Worm (Caenorhabditis elegans) whole organism, late embryonic: ENCODE measurements around the gene lite-1.

ENCODE experiments used
- C38D4.7 ChIP-seq: fragments of 200-800 bp; sonication (Bioruptor generic); optimal IDR thresholded peaks from 2 replicates; lab custom pipeline; 2018; ENCODE audit warnings: mild to moderate bottlenecking, missing genetic modification characterization, moderate library complexity, missing compliant biosample characterization
- K02D7.2 ChIP-seq: sonication (generic microtip); optimal IDR thresholded peaks from 2 replicates; lab custom pipeline; 2017; ENCODE audit warnings: mild to moderate bottlenecking, missing genetic modification characterization, missing compliant biosample characterization
- T23F11.4 ChIP-seq: fragments of 200-800 bp; sonication (Bioruptor generic); optimal IDR thresholded peaks from 2 replicates; lab custom pipeline; 2018; ENCODE audit warnings: mild to moderate bottlenecking, missing genetic modification characterization, missing compliant biosample characterization
- Y22D7AL.16 ChIP-seq: sonication (generic microtip); optimal IDR thresholded peaks from 2 replicates; lab custom pipeline; 2016; ENCODE audit warnings: missing genetic modification characterization, missing compliant biosample characterization
- ahr-1 ChIP-seq: sonication (generic microtip); optimal IDR thresholded peaks from 2 replicates; lab custom pipeline; 2016; ENCODE audit warnings: missing genetic modification characterization, missing compliant biosample characterization
- ama-1 ChIP-seq: fragments of 150-350 bp; optimal IDR thresholded peaks from 2 replicates; lab custom pipeline; 2014
- ceh-18 ChIP-seq: sonication (generic microtip); optimal IDR thresholded peaks from 2 replicates; lab custom pipeline; 2016; ENCODE audit warnings: missing genetic modification characterization, missing compliant biosample characterization
- ceh-2 ChIP-seq: sonication (generic microtip); optimal IDR thresholded peaks from 2 replicates; lab custom pipeline; 2016; ENCODE audit warnings: missing genotype, missing genetic modification characterization, missing compliant biosample characterization
- ceh-30 ChIP-seq: fragments of 150-350 bp; optimal IDR thresholded peaks from 2 replicates; lab custom pipeline; 2014; ENCODE audit warnings: missing biosample characterization, missing genetic modification characterization
- ceh-34 ChIP-seq: sonication (generic microtip); optimal IDR thresholded peaks from 2 replicates; lab custom pipeline; 2016; ENCODE audit warnings: mild to moderate bottlenecking, missing genetic modification characterization, missing compliant biosample characterization
- ceh-48 ChIP-seq: sonication (generic microtip); optimal IDR thresholded peaks from 2 replicates; lab custom pipeline; 2016; ENCODE audit warnings: missing genetic modification characterization, inconsistent platforms, missing compliant biosample characterization
- ceh-6 ChIP-seq: fragments of 200-800 bp; sonication (Bioruptor generic); optimal IDR thresholded peaks from 2 replicates; lab custom pipeline; 2018; ENCODE audit warnings: mild to moderate bottlenecking, missing genetic modification characterization, missing compliant biosample characterization
- ceh-9 ChIP-seq: sonication (generic microtip); optimal IDR thresholded peaks from 2 replicates; lab custom pipeline; 2016; ENCODE audit warnings: mild to moderate bottlenecking, missing genetic modification characterization, inconsistent platforms, missing compliant biosample characterization
- che-1 ChIP-seq: sonication (generic microtip); optimal IDR thresholded peaks from 2 replicates; lab custom pipeline; 2016; ENCODE audit warnings: mild to moderate bottlenecking, missing genetic modification characterization, missing compliant biosample characterization
- dmd-4 ChIP-seq: sonication (generic microtip); optimal IDR thresholded peaks from 2 replicates; lab custom pipeline; 2016; ENCODE audit warnings: borderline replicate concordance, missing genetic modification characterization, missing compliant biosample characterization
- elt-4 ChIP-seq: sonication (generic microtip); optimal IDR thresholded peaks from 2 replicates; lab custom pipeline; 2016; ENCODE audit warnings: missing genetic modification characterization, missing compliant biosample characterization
- ets-4 ChIP-seq: sonication (generic microtip); optimal IDR thresholded peaks from 2 replicates; lab custom pipeline; 2016; ENCODE audit warnings: missing genetic modification characterization, missing compliant biosample characterization
- fax-1 ChIP-seq: sonication (generic microtip); optimal IDR thresholded peaks from 2 replicates; lab custom pipeline; 2016; ENCODE audit warnings: missing genotype, missing genetic modification characterization, missing compliant biosample characterization
- fkh-6 ChIP-seq: sonication (generic microtip); optimal IDR thresholded peaks from 2 replicates; lab custom pipeline; 2016; ENCODE audit warnings: missing genetic modification characterization, missing compliant biosample characterization
- gmeb-2 ChIP-seq: sonication (generic microtip); optimal IDR thresholded peaks from 2 replicates; lab custom pipeline; 2016; ENCODE audit warnings: missing genetic modification characterization, inconsistent platforms, missing compliant biosample characterization
- hlh-6 ChIP-seq: sonication (generic microtip); optimal IDR thresholded peaks from 2 replicates; lab custom pipeline; 2016; ENCODE audit warnings: missing genotype, missing genetic modification characterization, missing compliant biosample characterization
- lim-6 ChIP-seq: sonication (generic microtip); optimal IDR thresholded peaks from 2 replicates; lab custom pipeline; 2016; ENCODE audit warnings: missing genetic modification characterization, missing compliant biosample characterization
- madf-2 ChIP-seq: sonication (generic microtip); optimal IDR thresholded peaks from 2 replicates; lab custom pipeline; 2017; ENCODE audit warnings: missing genetic modification characterization, missing compliant biosample characterization
- mec-3 ChIP-seq: sonication (generic microtip); optimal IDR thresholded peaks from 2 replicates; lab custom pipeline; 2016; ENCODE audit warnings: borderline replicate concordance, missing genetic modification characterization, missing compliant biosample characterization
- odd-2 ChIP-seq: sonication (generic microtip); optimal IDR thresholded peaks from 2 replicates; lab custom pipeline; 2017; ENCODE audit warnings: antibody characterized with exemption, mild to moderate bottlenecking, missing genetic modification characterization, missing compliant biosample characterization
- pag-3 ChIP-seq: sonication (generic microtip); optimal IDR thresholded peaks from 2 replicates; lab custom pipeline; 2016; ENCODE audit warnings: missing compliant biosample characterization, missing genetic modification characterization, borderline replicate concordance
- pat-9 ChIP-seq: fragments of 200-800 bp; sonication (Bioruptor generic); optimal IDR thresholded peaks from 2 replicates; lab custom pipeline; 2018; ENCODE audit warnings: mild to moderate bottlenecking, missing genetic modification characterization, moderate library complexity, missing compliant biosample characterization
- pax-1 ChIP-seq: fragments of 150-350 bp; optimal IDR thresholded peaks from 2 replicates; lab custom pipeline; 2014; ENCODE audit warnings: missing biosample characterization, missing genetic modification characterization
- pha-2 ChIP-seq: sonication (generic microtip); optimal IDR thresholded peaks from 2 replicates; lab custom pipeline; 2017; ENCODE audit warnings: mild to moderate bottlenecking, missing genetic modification characterization, missing compliant biosample characterization
- pha-4 ChIP-seq: fragments of 150-350 bp; optimal IDR thresholded peaks from 2 replicates; lab custom pipeline; 2018; ENCODE audit warnings: missing biosample characterization, missing genetic modification reagents, missing genetic modification characterization
- pros-1 ChIP-seq: fragments of 150-350 bp; optimal IDR thresholded peaks from 2 replicates; lab custom pipeline; 2014; ENCODE audit warnings: missing biosample characterization, missing genetic modification reagents, missing genetic modification characterization
- rnt-1 ChIP-seq: sonication (generic microtip); optimal IDR thresholded peaks from 2 replicates; lab custom pipeline; 2016; ENCODE audit warnings: missing genetic modification characterization, missing compliant biosample characterization
- sdc-2 ChIP-seq: sonication (generic microtip); optimal IDR thresholded peaks from 2 replicates; lab custom pipeline; 2016; ENCODE audit warnings: missing genotype, missing genetic modification characterization, missing compliant biosample characterization
- sox-2 ChIP-seq: fragments of 200-800 bp; sonication (Bioruptor generic); IDR thresholded peaks from 2 replicates; pipeline ENCODE4 v1.3.6; 2022; ENCODE audit warnings: missing genetic modification reagents, missing genetic modification characterization, missing compliant biosample characterization
- syd-9 ChIP-seq: sonication (generic microtip); optimal IDR thresholded peaks from 2 replicates; lab custom pipeline; 2016; ENCODE audit warnings: mild to moderate bottlenecking, missing genetic modification characterization, moderate library complexity, missing compliant biosample characterization
- tbx-2 ChIP-seq: sonication (generic microtip); optimal IDR thresholded peaks from 2 replicates; lab custom pipeline; 2016; ENCODE audit warnings: missing genetic modification characterization, missing compliant biosample characterization
- ttx-3 ChIP-seq: sonication (generic microtip); optimal IDR thresholded peaks from 2 replicates; lab custom pipeline; 2016; ENCODE audit warnings: missing genetic modification reagents, missing genetic modification characterization, missing compliant biosample characterization
- unc-42 ChIP-seq: sonication (generic microtip); optimal IDR thresholded peaks from 2 replicates; lab custom pipeline; 2016; ENCODE audit warnings: missing genotype, missing genetic modification characterization, missing compliant biosample characterization
- unc-55 ChIP-seq: sonication (generic microtip); optimal IDR thresholded peaks from 2 replicates; lab custom pipeline; 2017; ENCODE audit warnings: missing biosample characterization, missing genetic modification reagents, missing genetic modification characterization
- zip-5 ChIP-seq: sonication (generic microtip); optimal IDR thresholded peaks from 2 replicates; lab custom pipeline; 2016; ENCODE audit warnings: missing genetic modification characterization, missing compliant biosample characterization

The lite-1 gene

DNA sequence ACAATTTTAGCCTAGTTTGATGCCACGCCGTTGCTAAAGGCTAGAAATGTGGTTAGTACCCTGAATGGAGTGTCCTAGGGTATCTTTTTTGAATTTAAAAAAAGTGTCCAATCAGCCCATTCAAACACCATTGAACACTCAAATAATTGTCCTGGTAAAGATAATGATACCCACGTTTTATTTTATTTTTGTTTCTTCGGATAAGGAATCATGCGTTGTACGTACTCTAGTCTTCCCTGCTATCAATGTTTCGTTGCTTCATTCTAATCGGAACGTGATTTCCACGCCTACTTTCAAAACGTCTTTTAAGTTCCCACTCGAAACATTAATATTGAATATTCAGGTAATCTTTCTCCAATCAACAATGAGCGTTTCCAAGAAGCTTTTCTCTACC lies 10.1 kb upstream of the lite-1 start, which contains the start of gene got-2.2:
Gene got-2.2, plus strand, starts transcription at position 344 of the 394 bp plus-strand sequence.
- no peak for TF ChIP-seq T23F11.4 (GFP tag; lab: Kevin White, UChicago)
- no peak for TF ChIP-seq mec-3 (tag; lab: Kevin White, UChicago)
- TF ChIP-seq pros-1 (tag; lab: Kevin White, UChicago), result no peak
- no peak for TF ChIP-seq sdc-2
- TF ChIP-seq ceh-9 (tag; lab: Kevin White, UChicago), result no peak
- TF ChIP-seq che-1 (tag; lab: Kevin White, UChicago), result no peak
- TF ChIP-seq fkh-6 (tag; lab: Kevin White, UChicago), result no peak
- TF ChIP-seq dmd-4 (tag; lab: Kevin White, UChicago), result no peak
- no peak for TF ChIP-seq odd-2 (tag; lab: Kevin White, UChicago)
- TF ChIP-seq ceh-48 (tag; lab: Kevin White, UChicago), result no peak
- no peak for TF ChIP-seq fax-1
- TF ChIP-seq ahr-1 (tag; lab: Kevin White, UChicago), result no peak
- no peak for TF ChIP-seq pha-2
- no peak for TF ChIP-seq pag-3 (tag; lab: Kevin White, UChicago)
- TF ChIP-seq ceh-2 (tag; lab: Kevin White, UChicago), result no peak
- TF ChIP-seq madf-2 (tag; lab: Kevin White, UChicago), result no peak
- TF ChIP-seq unc-42 (tag; lab: Kevin White, UChicago), result no peak
- TF ChIP-seq, all 69 proteins: peak for 0

DNA sequence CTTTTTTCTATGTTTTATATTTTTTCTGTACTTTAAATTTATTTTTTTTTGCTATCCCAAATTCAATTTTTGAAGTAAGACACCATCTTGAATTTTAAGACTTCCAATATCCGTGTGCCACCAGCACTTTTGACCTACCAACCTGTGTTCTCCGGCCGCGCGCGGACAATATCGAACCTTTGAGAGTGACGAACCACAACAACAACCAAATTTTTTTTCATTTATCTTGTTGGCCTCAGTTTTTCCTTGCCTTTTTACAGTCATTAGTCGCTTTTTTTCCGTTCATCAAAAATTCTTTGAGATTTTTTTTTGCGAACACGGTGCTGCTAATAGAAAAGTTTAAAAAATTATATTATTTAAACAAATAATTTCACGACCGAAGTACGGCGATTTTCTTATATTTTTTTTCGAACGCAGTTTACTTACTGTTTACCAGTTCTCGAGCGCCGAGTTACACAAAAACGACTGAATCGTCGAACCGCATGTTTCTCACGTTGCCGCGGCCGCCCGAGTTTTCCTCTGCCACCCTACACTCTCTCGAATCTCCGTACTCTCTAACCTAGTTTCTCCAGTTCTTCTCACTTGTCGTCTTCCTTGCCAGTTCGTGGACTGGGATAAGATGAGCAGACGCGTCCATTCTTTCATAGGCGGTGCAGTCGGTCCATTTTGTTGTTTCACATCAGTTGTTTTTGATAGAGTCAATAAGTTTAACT lies 9.5 kb upstream of the lite-1 start:
- no peak for TF ChIP-seq sox-2
- TF ChIP-seq pax-1 (tag; lab: Kevin White, UChicago), result no peak
- no peak for TF ChIP-seq sdc-2
- no peak for TF ChIP-seq C38D4.7 (GFP tag; lab: Kevin White, UChicago)
- no peak for TF ChIP-seq gmeb-2 (tag; lab: Kevin White, UChicago)
- TF ChIP-seq ceh-18 (tag; lab: Kevin White, UChicago), result peak; percentile 4
- TF ChIP-seq unc-55 (GFP tag; lab: Kevin White, UChicago), result no peak
- TF ChIP-seq pha-2, result no peak
- no peak for TF ChIP-seq Y22D7AL.16 (tag; lab: Kevin White, UChicago)

DNA sequence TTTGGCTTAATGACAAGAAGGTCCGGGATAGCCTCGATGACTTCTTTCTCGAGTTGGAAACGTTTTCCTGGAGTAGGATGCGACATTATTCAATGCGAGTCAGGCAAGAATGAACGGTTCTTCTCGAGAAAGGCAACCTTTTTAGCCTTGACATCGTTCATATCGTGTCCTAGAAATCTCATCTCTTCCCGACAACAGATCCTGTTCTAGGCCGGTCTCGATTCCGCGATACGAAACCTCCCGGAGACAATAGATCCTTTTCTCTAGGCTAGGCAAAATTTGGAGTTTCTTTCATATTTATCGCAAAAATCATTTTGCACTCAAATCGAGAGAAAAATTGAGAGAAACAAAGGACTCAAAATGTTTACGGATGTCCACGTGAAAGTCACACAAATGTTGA lies 8.4 kb upstream of the lite-1 start, which contains the start of gene rml-3:
Gene rml-3, minus strand, starts transcription at position 93 of the 400 bp plus-strand sequence.
- TF ChIP-seq lim-6 (tag; lab: Kevin White, UChicago) (no peak), syd-9 (no peak), mec-3 (tag; lab: Kevin White, UChicago) (no peak), rnt-1 (tag; lab: Kevin White, UChicago) (peak; percentile 51), ets-4 (no peak), zip-5 (tag; lab: Kevin White, UChicago) (no peak)

DNA sequence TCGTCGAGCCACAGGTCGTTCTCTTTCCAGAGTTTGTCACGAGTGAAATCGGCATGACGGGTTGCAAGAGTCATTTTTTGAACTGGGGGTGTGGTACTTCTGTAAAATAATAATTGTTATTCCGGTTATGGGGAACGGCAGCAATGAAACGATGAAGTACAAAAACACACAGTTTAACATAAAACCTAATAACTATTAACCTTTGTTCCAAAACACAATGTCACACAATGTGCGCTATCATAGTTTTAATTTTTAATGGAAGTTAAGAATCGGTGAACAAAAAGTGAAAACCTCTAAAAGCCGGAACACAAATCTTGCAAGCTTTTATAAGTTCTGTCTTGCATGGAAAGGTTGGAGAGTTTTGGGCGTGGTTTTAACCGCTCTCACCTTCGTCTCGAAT lies 4.9 kb upstream of the lite-1 start, which contains the start of gene hsp-43:
Gene hsp-43, minus strand, starts transcription at position 101 of the 400 bp plus-strand sequence.
- TF ChIP-seq ceh-48 (tag; lab: Kevin White, UChicago) (no peak), C38D4.7 (GFP tag; lab: Kevin White, UChicago) (no peak), ceh-34 (no peak), pha-4 (tag; lab: Kevin White, UChicago) (no peak), ceh-30 (tag; lab: Kevin White, UChicago) (no peak), elt-4 (tag; lab: Kevin White, UChicago) (no peak), odd-2 (tag; lab: Kevin White, UChicago) (no peak), ets-4 (no peak), pat-9 (tag; lab: Kevin White, UChicago) (no peak), ama-1 (lab: Kevin White, UChicago) (no peak), hlh-6 (tag; lab: Kevin White, UChicago) (no peak), fax-1 (no peak), K02D7.2 (tag; lab: Kevin White, UChicago) (no peak), ceh-9 (tag; lab: Kevin White, UChicago) (no peak), ttx-3 (tag; lab: Kevin White, UChicago) (no peak), syd-9 (no peak), ceh-6 (GFP tag; lab: Kevin White, UChicago) (no peak), tbx-2 (tag; lab: Kevin White, UChicago) (no peak)
